Worm (Caenorhabditis elegans): ENCODE data around the gene prx-13.
A peak's percentile ranks its signal among the peaks of the same experiment; 100 is the strongest.

The prx-13 gene

ce11 chrII:7251978-7252377 lies at the start of gene prx-13, which contains the start of gene ada-2:
prx-13 (minus strand) TSS chrII:7252015.
ada-2 (plus strand) TSS chrII:7252259.
- TF ChIP-seq dmd-6 (GFP tag; IDR thresholded peaks at IDR 0.05) = peak; percentile 53
- TF ChIP-seq hlh-11 (tag; optimal IDR thresholded peaks at IDR 0.05) = peak; percentile 46
- TF ChIP-seq daf-12 (tag; optimal IDR thresholded peaks at IDR 0.05) = no peak
- TF ChIP-seq daf-16 (GFP tag; optimal IDR thresholded peaks at IDR 0.05) = no peak
- TF ChIP-seq daf-16 (tag; optimal IDR thresholded peaks at IDR 0.05) = peak; percentile 37
- TF ChIP-seq T20F7.1 (GFP tag; optimal IDR thresholded peaks at IDR 0.05) = peak; percentile 46
- peak; percentile 50 for TF ChIP-seq nhr-6 (tag; optimal IDR thresholded peaks at IDR 0.05)
- peak; percentile 40 for TF ChIP-seq nhr-77 (tag; optimal IDR thresholded peaks at IDR 0.05)
- peak; percentile 98 for TF ChIP-seq nhr-28 (tag; optimal IDR thresholded peaks at IDR 0.05)
- no peak for TF ChIP-seq ceh-32 (tag; optimal IDR thresholded peaks at IDR 0.05; ENCODE audit: poor library complexity)
- TF ChIP-seq dve-1 (tag; optimal IDR thresholded peaks at IDR 0.05; ENCODE audit: insufficient read depth) = peak; percentile 45
- peak; percentile 76 for TF ChIP-seq pqm-1 (tag; optimal IDR thresholded peaks at IDR 0.05)
- TF ChIP-seq lin-29 (GFP tag; IDR thresholded peaks at IDR 0.05) = no peak
- TF ChIP-seq lir-3 (tag; optimal IDR thresholded peaks at IDR 0.05) = peak; percentile 5
- peak; percentile 25 for TF ChIP-seq hlh-30 (tag; optimal IDR thresholded peaks at IDR 0.05; ENCODE audit: insufficient read depth)
- no peak for TF ChIP-seq egl-27 (tag; optimal IDR thresholded peaks at IDR 0.05)
- peak in 1 of 2 experiments; percentile 3 for TF ChIP-seq lsy-2 (tag; optimal IDR thresholded peaks at IDR 0.05)

- TF ChIP-seq tag-97 (GFP tag; IDR thresholded peaks at IDR 0.05) (no peak), aly-2 (tag; optimal IDR thresholded peaks at IDR 0.05) (no peak), D1046.2 (GFP tag; IDR thresholded peaks at IDR 0.05) (no peak), F49E8.2 (tag; optimal IDR thresholded peaks at IDR 0.05; ENCODE audit: borderline replicate concordance) (no peak), ceh-62 (tag; optimal IDR thresholded peaks at IDR 0.05) (no peak), mxl-3 (GFP tag; optimal IDR thresholded peaks at IDR 0.05) (no peak), ceh-28 (tag; optimal IDR thresholded peaks at IDR 0.05) (no peak), unc-130 (GFP tag; optimal IDR thresholded peaks at IDR 0.05) (no peak), mes-2 (tag; optimal IDR thresholded peaks at IDR 0.05; ENCODE audit: poor library complexity, severe bottlenecking) (no peak), Y48G9A.11 (GFP tag; IDR thresholded peaks at IDR 0.05) (no peak), cey-2 (tag; optimal IDR thresholded peaks at IDR 0.05; ENCODE audit: borderline replicate concordance, insufficient read depth) (no peak), daf-12 (tag; optimal IDR thresholded peaks at IDR 0.05) (no peak), nhr-77 (tag; optimal IDR thresholded peaks at IDR 0.05) (no peak), ama-1 (optimal IDR thresholded peaks at IDR 0.05) (no peak), egl-27 (tag; optimal IDR thresholded peaks at IDR 0.05) (no peak), daf-8 (GFP tag; IDR thresholded peaks at IDR 0.05) (no peak), unc-62 (GFP tag; optimal IDR thresholded peaks at IDR 0.05 in 1 of 2) (no peak), unc-62 (tag; optimal IDR thresholded peaks at IDR 0.05) (no peak), lsy-2 (tag; optimal IDR thresholded peaks at IDR 0.05) (no peak)
Measured at ce11 chrII:7299042-7299441, 47.2 kb upstream of the prx-13 start, which contains the start of gene C30G12.1. C30G12.1 (plus strand) TSS chrII:7299342.

- TF ChIP-seq Y105C5A.15 (GFP tag; IDR thresholded peaks at IDR 0.05) = no peak
- no peak for TF ChIP-seq fkh-10 (GFP tag; optimal IDR thresholded peaks at IDR 0.05)
- no peak for TF ChIP-seq spr-1 (tag; optimal IDR thresholded peaks at IDR 0.05)
Measured at ce11 chrII:7298197-7298682, 46.4 kb upstream of the prx-13 start, which contains the start of gene puf-8. puf-8 (minus strand) TSS chrII:7298247.

- no peak for TF ChIP-seq Y48G9A.11 (GFP tag; IDR thresholded peaks at IDR 0.05)
- no peak for TF ChIP-seq dpl-1 (GFP tag; optimal IDR thresholded peaks at IDR 0.05)
- no peak for TF ChIP-seq skn-1 (tag; optimal IDR thresholded peaks at IDR 0.05)
- TF ChIP-seq lsy-2 (tag; optimal IDR thresholded peaks at IDR 0.05) = no peak
- TF ChIP-seq sdz-12 (GFP tag; optimal IDR thresholded peaks at IDR 0.05) = no peak
- no peak for TF ChIP-seq fkh-10 (GFP tag; optimal IDR thresholded peaks at IDR 0.05)
- TF ChIP-seq lir-3 (tag; optimal IDR thresholded peaks at IDR 0.05) = no peak
- no peak for TF ChIP-seq spr-3 (GFP tag; optimal IDR thresholded peaks at IDR 0.05)
- no peak for TF ChIP-seq ceh-62 (tag; optimal IDR thresholded peaks at IDR 0.05)
- TF ChIP-seq F37D6.2 (tag; optimal IDR thresholded peaks at IDR 0.05) = no peak
- TF ChIP-seq F44E2.7 (GFP tag; IDR thresholded peaks at IDR 0.05) = no peak
- no peak for TF ChIP-seq F10B5.3 (tag; optimal IDR thresholded peaks at IDR 0.05)
Measured at ce11 chrII:7295917-7296316, 44.1 kb upstream of the prx-13 start, which contains the start of gene C30G12.6. C30G12.6 (minus strand) TSS chrII:7296017.
